Worm (Caenorhabditis elegans) whole organism, L1 larva: ENCODE results near the gene F55A4.13.

Source experiments
- C04F5.9 ChIP-seq: sonication (generic microtip); optimal IDR thresholded peaks from 2 replicates; lab custom pipeline; 2016; ENCODE audit warnings: missing genetic modification characterization, missing compliant biosample characterization
- C16A3.4 ChIP-seq: fragments of 150-350 bp; optimal IDR thresholded peaks from 2 replicates; lab custom pipeline; 2014; ENCODE audit warnings: missing biosample characterization, missing genetic modification characterization
- C34B4.2 ChIP-seq: sonication (generic microtip); optimal IDR thresholded peaks from 2 replicates; lab custom pipeline; 2017; ENCODE audit warnings: mild to moderate bottlenecking, missing genetic modification characterization, missing compliant biosample characterization
- ceh-8 ChIP-seq: fragments of 200-800 bp; sonication (Bioruptor generic); optimal IDR thresholded peaks from 2 replicates; lab custom pipeline; 2018; ENCODE audit warnings: mild to moderate bottlenecking, missing genetic modification characterization, moderate library complexity, missing compliant biosample characterization
- ceh-82 ChIP-seq, 3 experiments: fragments of 150-350 bp in 1 of 3; sonication (generic microtip) in 2 of 3; optimal IDR thresholded peaks; 2 replicates each; lab custom pipeline; 2014 to 2017; ENCODE audit warnings: missing biosample characterization in 3 of 3, missing genetic modification characterization in 3 of 3
- ces-1 ChIP-seq: fragments of 150-350 bp; optimal IDR thresholded peaks from 2 replicates; lab custom pipeline; 2014; ENCODE audit warnings: missing biosample characterization, missing genetic modification reagents, missing genetic modification characterization
- dsc-1 ChIP-seq: sonication (generic microtip); optimal IDR thresholded peaks from 2 replicates; lab custom pipeline; 2016; ENCODE audit warnings: mild to moderate bottlenecking, missing genetic modification characterization, missing compliant biosample characterization
- efl-1 ChIP-seq, 4 experiments: fragments of 150-350 bp; optimal IDR thresholded peaks in 3 of 4; peaks in 1 of 4; 1 replicate in 1 of 4; 2 replicates in 3 of 4; lab custom pipeline; 2014; ENCODE audit warnings: missing biosample characterization in 2 of 4, missing genetic modification characterization in 2 of 4, missing genetic modification reagents in 2 of 4
- egl-13 ChIP-seq: sonication (generic microtip); optimal IDR thresholded peaks from 2 replicates; lab custom pipeline; 2016; ENCODE audit warnings: missing genotype, missing genetic modification reagents, missing genetic modification characterization, missing compliant biosample characterization
- elt-2 ChIP-seq: sonication (generic microtip); optimal IDR thresholded peaks from 2 replicates; lab custom pipeline; 2016; ENCODE audit warnings: missing genetic modification characterization, mild to moderate bottlenecking, inconsistent platforms, missing compliant biosample characterization, missing genetic modification reagents
- elt-3 ChIP-seq, 6 experiments: fragments of 150-350 bp in 1 of 6; sonication (generic microtip); optimal IDR thresholded peaks; 2 replicates each; lab custom pipeline; 2017 to 2018; ENCODE audit warnings: missing biosample characterization in 6 of 6, missing genetic modification characterization in 6 of 6, inconsistent platforms in 1 of 6
- ets-5 ChIP-seq: fragments of 200-800 bp; sonication (Bioruptor generic); IDR thresholded peaks from 2 replicates; pipeline ENCODE4 v1.3.6; 2022; ENCODE audit warnings: missing genetic modification characterization, missing compliant biosample characterization
- fkh-10 ChIP-seq: sonication (generic microtip); optimal IDR thresholded peaks from 2 replicates; lab custom pipeline; 2017; ENCODE audit warnings: missing biosample characterization, missing genetic modification reagents, missing genetic modification characterization
- fkh-8 ChIP-seq: sonication (generic microtip); optimal IDR thresholded peaks from 2 replicates; lab custom pipeline; 2016; ENCODE audit warnings: mild to moderate bottlenecking, missing genetic modification characterization, missing compliant biosample characterization
- hlh-4 ChIP-seq: sonication (generic microtip); optimal IDR thresholded peaks from 2 replicates; lab custom pipeline; 2016; ENCODE audit warnings: mild to moderate bottlenecking, missing genetic modification characterization, missing compliant biosample characterization
- hpl-2 ChIP-seq: fragments of 150-350 bp; optimal IDR thresholded peaks from 2 replicates; lab custom pipeline; 2014; ENCODE audit warnings: missing biosample characterization, missing genetic modification reagents, missing genetic modification characterization
- isw-1 ChIP-seq: fragments of 200-800 bp; sonication (Bioruptor generic); IDR thresholded peaks from 2 replicates; pipeline ENCODE4 v1.3.6; 2022; ENCODE audit warnings: missing genetic modification characterization, missing compliant biosample characterization
- jun-1 ChIP-seq: fragments of 150-350 bp; optimal IDR thresholded peaks from 2 replicates; lab custom pipeline; 2014; ENCODE audit warnings: missing biosample characterization, missing genetic modification reagents, missing genetic modification characterization
- lin-14 ChIP-seq: fragments of 200-800 bp; sonication (Bioruptor generic); optimal IDR thresholded peaks from 2 replicates; lab custom pipeline; 2018; ENCODE audit warnings: mild to moderate bottlenecking, missing genetic modification characterization, moderate library complexity, missing compliant biosample characterization
- lin-35 ChIP-seq, 2 experiments: fragments of 150-350 bp; optimal IDR thresholded peaks; 2 replicates each; lab custom pipeline; 2014; ENCODE audit warnings: missing biosample characterization in 2 of 2, missing genetic modification characterization in 2 of 2, missing genetic modification reagents in 2 of 2
- lsy-2 ChIP-seq, 2 experiments: fragments of 150-350 bp; optimal IDR thresholded peaks; 2 replicates each; lab custom pipeline; 2014; ENCODE audit warnings: missing biosample characterization in 2 of 2, missing genetic modification characterization in 2 of 2
- mab-9 ChIP-seq: fragments of 200-800 bp; sonication (Bioruptor generic); IDR thresholded peaks from 2 replicates; pipeline ENCODE4 v1.3.6; 2022; ENCODE audit warnings: missing genetic modification reagents, missing genetic modification characterization, missing compliant biosample characterization
- mdl-1 ChIP-seq, 2 experiments: fragments of 150-350 bp; optimal IDR thresholded peaks; 2 replicates each; lab custom pipeline; 2014 to 2017; ENCODE audit warnings: missing biosample characterization in 2 of 2, missing genetic modification characterization in 2 of 2, inconsistent platforms in 1 of 2
- mep-1 ChIP-seq: fragments of 150-350 bp; optimal IDR thresholded peaks from 2 replicates; lab custom pipeline; 2014; ENCODE audit warnings: missing biosample characterization, missing genetic modification characterization
- nhr-20 ChIP-seq: sonication (generic microtip); optimal IDR thresholded peaks from 2 replicates; lab custom pipeline; 2016; ENCODE audit warnings: mild to moderate bottlenecking, missing genetic modification characterization, missing compliant biosample characterization
- nhr-28 ChIP-seq: fragments of 150-350 bp; optimal IDR thresholded peaks from 2 replicates; lab custom pipeline; 2014; ENCODE audit warnings: missing biosample characterization, missing genetic modification characterization
- nhr-47 ChIP-seq: sonication (generic microtip); optimal IDR thresholded peaks from 2 replicates; lab custom pipeline; 2016; ENCODE audit warnings: mild to moderate bottlenecking, missing genetic modification characterization, moderate library complexity, missing compliant biosample characterization
- nhr-71 ChIP-seq: sonication (generic microtip); optimal IDR thresholded peaks from 2 replicates; lab custom pipeline; 2016; ENCODE audit warnings: mild to moderate bottlenecking, missing genetic modification characterization, moderate library complexity, missing compliant biosample characterization
- nhr-76 ChIP-seq: sonication (generic microtip); optimal IDR thresholded peaks from 2 replicates; lab custom pipeline; 2017; ENCODE audit warnings: missing biosample characterization, missing genetic modification characterization
- nhr-85 ChIP-seq: sonication (generic microtip); peaks from one replicate; lab custom pipeline; 2016; ENCODE audit warnings: missing genetic modification characterization, inconsistent platforms, missing compliant biosample characterization
- pag-3 ChIP-seq: sonication (generic microtip); optimal IDR thresholded peaks from 2 replicates; lab custom pipeline; 2017; ENCODE audit warnings: missing genetic modification characterization, mild to moderate bottlenecking, missing compliant biosample characterization, antibody characterized with exemption, borderline replicate concordance; ENCODE audit not compliant: insufficient read depth
- pqm-1 ChIP-seq: sonication (generic microtip); optimal IDR thresholded peaks from 3 replicates; lab custom pipeline; 2017; ENCODE audit warnings: missing biosample characterization, missing genetic modification characterization
- rnt-1 ChIP-seq: sonication (generic microtip); optimal IDR thresholded peaks from 2 replicates; lab custom pipeline; 2016; ENCODE audit warnings: mild to moderate bottlenecking, missing genetic modification characterization, moderate library complexity, missing compliant biosample characterization
- skn-1 ChIP-seq: fragments of 150-350 bp; optimal IDR thresholded peaks from 2 replicates; lab custom pipeline; 2014; ENCODE audit warnings: missing biosample characterization, missing genetic modification characterization
- snu-23 ChIP-seq: sonication (generic microtip); optimal IDR thresholded peaks from 2 replicates; lab custom pipeline; 2016; ENCODE audit warnings: missing genetic modification characterization, missing compliant biosample characterization
- swsn-7 ChIP-seq: sonication (generic microtip); optimal IDR thresholded peaks from 2 replicates; lab custom pipeline; 2016; ENCODE audit warnings: missing genetic modification characterization, missing compliant biosample characterization
- tbx-2 ChIP-seq: sonication (generic microtip); optimal IDR thresholded peaks from 2 replicates; lab custom pipeline; 2016; ENCODE audit warnings: missing genetic modification characterization, missing compliant biosample characterization
- tlp-1 ChIP-seq: fragments of 150-350 bp; optimal IDR thresholded peaks from 2 replicates; lab custom pipeline; 2014; ENCODE audit warnings: missing biosample characterization, missing genetic modification characterization
- unc-30 ChIP-seq: sonication (generic microtip); optimal IDR thresholded peaks from 2 replicates; lab custom pipeline; 2017; ENCODE audit warnings: missing biosample characterization, missing genetic modification characterization
- unc-86 ChIP-seq: sonication (generic microtip); optimal IDR thresholded peaks from 2 replicates; lab custom pipeline; 2016; ENCODE audit warnings: missing genetic modification characterization, missing compliant biosample characterization
- vab-15 ChIP-seq: sonication (generic microtip); optimal IDR thresholded peaks from 2 replicates; lab custom pipeline; 2017; ENCODE audit warnings: missing genotype, mild to moderate bottlenecking, missing genetic modification characterization, missing compliant biosample characterization
- xbp-1 ChIP-seq: sonication (generic microtip); optimal IDR thresholded peaks from 2 replicates; lab custom pipeline; 2016; ENCODE audit warnings: missing genetic modification characterization, missing compliant biosample characterization
- zag-1 ChIP-seq: fragments of 150-350 bp; optimal IDR thresholded peaks from 2 replicates; lab custom pipeline; 2014; ENCODE audit warnings: missing biosample characterization, missing genetic modification characterization

F55A4.13 gene

DNA sequence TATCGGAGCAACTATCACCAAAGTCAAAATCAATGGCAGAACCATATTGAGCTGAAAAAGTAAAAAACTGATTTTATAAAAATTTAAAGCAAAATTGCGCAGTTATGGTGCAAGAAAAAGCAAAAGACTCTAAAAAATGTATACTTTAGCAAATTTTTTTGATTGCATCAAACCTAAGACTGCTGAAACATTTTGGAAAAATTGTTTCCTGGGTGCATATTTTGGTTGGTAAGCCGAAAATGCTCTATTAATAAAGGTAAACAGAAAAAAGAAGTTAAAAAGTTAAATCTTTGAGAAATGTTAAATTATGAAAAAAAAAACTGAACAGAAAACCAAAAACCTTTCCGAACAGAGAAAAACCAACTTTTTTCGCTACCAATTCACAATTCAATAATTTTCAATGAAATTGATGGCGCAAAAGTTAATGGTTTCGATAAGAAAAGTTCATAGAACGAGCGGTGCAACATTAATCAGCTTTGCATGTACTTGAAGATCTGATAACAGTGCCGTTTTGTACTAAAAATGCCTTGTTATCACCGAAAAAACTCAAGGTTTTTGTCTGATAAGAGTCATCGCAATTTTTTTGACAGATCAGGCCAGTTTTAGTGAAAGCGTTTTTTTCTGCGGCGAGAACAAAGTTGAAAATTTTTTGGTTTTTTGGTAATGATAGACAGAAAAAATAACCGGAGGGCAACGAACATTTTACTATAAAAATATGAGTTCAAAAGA lies 39.2 kb downstream of the F55A4.13 start, which contains the start of gene abhd-3.2 (continued):
- TF ChIP-seq nhr-71 (tag; lab: Kevin White, UChicago) = peak; percentile 37
- TF ChIP-seq ces-1 (GFP tag; lab: Kevin White, UChicago) = no peak
- peak; percentile 40 for TF ChIP-seq nhr-20
- TF ChIP-seq snu-23 (GFP tag; lab: Kevin White, UChicago) = peak; percentile 35
- TF ChIP-seq hlh-4 (tag; lab: Kevin White, UChicago) = no peak
- TF ChIP-seq mab-9 (GFP tag; lab: Robert Waterston, UW) = no peak
- no peak for TF ChIP-seq fkh-10 (GFP tag; lab: Kevin White, UChicago)
- no peak for TF ChIP-seq nhr-28 (tag; lab: Kevin White, UChicago)
- TF ChIP-seq pqm-1 (tag; lab: Kevin White, UChicago) = peak; percentile 93
- peak; percentile 63 for TF ChIP-seq jun-1
- peak in 1 of 2 experiments; percentile 64 for TF ChIP-seq lin-35 (GFP tag; optimal IDR thresholded peaks at IDR 0.05; lab: Kevin White, UChicago)
- TF ChIP-seq zag-1 (tag; lab: Kevin White, UChicago) = no peak
- no peak for TF ChIP-seq unc-30
- no peak for TF ChIP-seq nhr-76 (tag; lab: Kevin White, UChicago)
- no peak for TF ChIP-seq hpl-2 (GFP tag; lab: Kevin White, UChicago)
- no peak for TF ChIP-seq C34B4.2 (tag; lab: Kevin White, UChicago)
- peak; percentile 39 for TF ChIP-seq lin-14 (GFP tag; lab: Kevin White, UChicago)
- peak; percentile 64 for TF ChIP-seq tlp-1 (tag; lab: Kevin White, UChicago)
- TF ChIP-seq elt-2 (tag; lab: Kevin White, UChicago) = peak; percentile 99

- no peak for TF ChIP-seq mdl-1 (tag; optimal IDR thresholded peaks at IDR 0.05; lab: Kevin White, UChicago)
- no peak for TF ChIP-seq C34B4.2 (tag; lab: Kevin White, UChicago)
- TF ChIP-seq isw-1 (GFP tag; lab: Robert Waterston, UW) = no peak
- no peak for TF ChIP-seq zag-1 (tag; lab: Kevin White, UChicago)
- no peak for TF ChIP-seq pag-3 (tag; lab: Kevin White, UChicago)
- no peak for TF ChIP-seq fkh-8 (tag; lab: Kevin White, UChicago)
- no peak for TF ChIP-seq lsy-2 (tag; optimal IDR thresholded peaks at IDR 0.05; lab: Kevin White, UChicago)
- no peak for TF ChIP-seq C16A3.4 (tag; lab: Kevin White, UChicago)
- TF ChIP-seq rnt-1 (tag; lab: Kevin White, UChicago) = no peak
- TF ChIP-seq egl-13 = no peak
- TF ChIP-seq ceh-8 (GFP tag; lab: Kevin White, UChicago) = no peak
- TF ChIP-seq swsn-7 = no peak
- TF ChIP-seq mep-1 = no peak
- TF ChIP-seq, all 84 proteins: peak for 0
Observed at ce11 chrX:975236-975535, 42.2 kb downstream of the F55A4.13 start.

ce11 chrX:974499-975235 lies 42.7 kb downstream of the F55A4.13 start, which contains the start of gene vps-45:
Gene vps-45, minus strand, starts transcription at chrX:974848.
- peak; percentile 67 for TF ChIP-seq skn-1 (tag; lab: Kevin White, UChicago)
- peak; percentile 8 for TF ChIP-seq elt-2 (tag; lab: Kevin White, UChicago)
- TF ChIP-seq efl-1 (optimal IDR thresholded peaks at IDR 0.05; lab: Kevin White, UChicago) = peak; percentile 3 to 6
- no peak for TF ChIP-seq efl-1 (GFP tag; optimal IDR thresholded peaks at IDR 0.05 in 1 of 2; lab: Kevin White, UChicago)
- TF ChIP-seq nhr-47 (tag; lab: Kevin White, UChicago) = peak; percentile 34
- peak in 1 of 2 experiments; percentile 11 for TF ChIP-seq mdl-1 (tag; optimal IDR thresholded peaks at IDR 0.05; lab: Kevin White, UChicago)
- peak; percentile 14 for TF ChIP-seq nhr-20
- TF ChIP-seq vab-15 (tag; lab: Kevin White, UChicago) = no peak
- peak in 2 of 3 experiments; percentile 12 to 60 for TF ChIP-seq ceh-82 (tag; optimal IDR thresholded peaks at IDR 0.05; lab: Kevin White, UChicago)
- TF ChIP-seq lin-35 (GFP tag; optimal IDR thresholded peaks at IDR 0.05; lab: Kevin White, UChicago) = peak; percentile 14 to 36
- TF ChIP-seq tlp-1 (tag; lab: Kevin White, UChicago) = no peak
- TF ChIP-seq lsy-2 (tag; optimal IDR thresholded peaks at IDR 0.05; lab: Kevin White, UChicago) = peak; percentile 24 to 56
- TF ChIP-seq tbx-2 (tag; lab: Kevin White, UChicago) = peak; percentile 43
- peak; percentile 29 for TF ChIP-seq egl-13
- TF ChIP-seq rnt-1 (tag; lab: Kevin White, UChicago) = peak; percentile 74
- peak; percentile 11; the same call in 1 of the 2 replicates for TF ChIP-seq isw-1 (GFP tag; lab: Robert Waterston, UW)
- TF ChIP-seq mep-1 = peak; percentile 44
- peak; percentile 42 for TF ChIP-seq nhr-71 (tag; lab: Kevin White, UChicago)
- no peak for TF ChIP-seq C04F5.9 (tag; lab: Kevin White, UChicago)
- TF ChIP-seq fkh-10 (GFP tag; lab: Kevin White, UChicago) = no peak
- peak; percentile 29 for TF ChIP-seq xbp-1
- peak; percentile 26 for TF ChIP-seq C16A3.4 (tag; lab: Kevin White, UChicago)
- TF ChIP-seq elt-3 (tag; optimal IDR thresholded peaks at IDR 0.05; lab: Kevin White, UChicago) = no peak
- TF ChIP-seq nhr-85 (tag; lab: Kevin White, UChicago) = peak; percentile 62
- peak; percentile 57 for TF ChIP-seq dsc-1
- peak; percentile 70 for TF ChIP-seq lin-14 (GFP tag; lab: Kevin White, UChicago)
- TF ChIP-seq ets-5 (GFP tag; lab: Robert Waterston, UW) = no peak
- TF ChIP-seq unc-86 (tag; lab: Kevin White, UChicago) = peak; percentile 14
- TF ChIP-seq snu-23 (GFP tag; lab: Kevin White, UChicago) = peak; percentile 65
- TF ChIP-seq mab-9 (GFP tag; lab: Robert Waterston, UW) = no peak
